Worm (Caenorhabditis elegans): ENCODE data around the gene acs-4.
A peak's percentile ranks its signal among the peaks of the same experiment; 100 is the strongest.

acs-4 gene

DNA sequence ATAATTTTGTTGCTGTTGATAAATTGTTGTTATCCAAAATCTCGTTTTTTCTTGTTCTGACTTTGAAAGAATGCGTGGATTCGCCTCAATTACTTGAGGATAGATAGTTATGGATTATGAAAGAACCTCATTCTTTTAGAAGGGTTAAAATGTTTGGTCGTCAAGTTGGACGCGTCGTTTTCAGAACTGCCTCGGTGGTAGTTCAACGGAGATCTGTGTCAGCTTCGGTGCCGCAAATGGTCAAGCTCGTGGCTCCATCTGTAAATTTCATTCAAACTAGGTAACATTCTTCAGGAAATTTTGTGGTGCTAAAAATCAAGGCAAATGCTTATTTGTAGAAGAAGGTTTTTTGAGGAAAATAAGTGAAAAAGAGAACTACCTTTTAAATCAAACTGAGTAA lies 13.0 kb downstream of the acs-4 start, which contains the start of gene ndab-2:
Gene ndab-2, plus strand, starts transcription at position 140 of the 400 bp plus-strand sequence.
- TF ChIP-seq nhr-76 (tag; optimal IDR thresholded peaks at IDR 0.05) (no peak), nhr-67 (tag; optimal IDR thresholded peaks at IDR 0.05) (no peak), ztf-11 (tag; optimal IDR thresholded peaks at IDR 0.05) (no peak), nhr-25 (tag; optimal IDR thresholded peaks at IDR 0.05) (no peak), ama-1 (optimal IDR thresholded peaks at IDR 0.05) (peak; percentile 66), eor-1 (tag; optimal IDR thresholded peaks at IDR 0.05) (no peak), ZK546.5 (tag; optimal IDR thresholded peaks at IDR 0.05) (no peak), ceh-82 (tag; optimal IDR thresholded peaks at IDR 0.05) (no peak)

DNA sequence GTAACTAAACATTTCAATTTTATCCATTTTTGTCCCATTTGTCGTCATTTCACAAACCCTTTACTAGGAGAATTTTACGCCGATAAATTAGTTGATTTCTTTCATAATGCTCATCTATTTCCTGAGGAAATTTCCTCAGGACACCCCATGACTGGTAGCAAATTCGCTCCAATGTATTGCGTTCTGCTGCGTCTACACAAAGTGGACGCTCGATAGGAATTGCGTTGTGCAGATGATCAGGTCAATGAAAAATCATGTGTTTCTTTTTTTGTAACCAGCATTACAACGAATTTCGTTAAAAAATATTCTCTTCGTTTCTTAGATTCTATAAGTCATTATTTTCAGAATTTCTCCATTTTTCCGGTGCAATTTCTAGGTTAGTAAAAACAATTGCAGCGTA lies 14.2 kb downstream of the acs-4 start, which contains the start of gene epg-4:
Gene epg-4, plus strand, starts transcription at position 346 of the 400 bp plus-strand sequence.
- TF ChIP-seq ama-1 (optimal IDR thresholded peaks at IDR 0.05) (no peak), nfya-1 (tag; optimal IDR thresholded peaks at IDR 0.05; ENCODE audit: insufficient read depth) (peak; percentile 48), lin-39 (tag; optimal IDR thresholded peaks at IDR 0.05) (peak; percentile 53), elt-2 (tag; optimal IDR thresholded peaks at IDR 0.05) (peak; percentile 7), eor-1 (tag; optimal IDR thresholded peaks at IDR 0.05) (no peak), hmg-11 (tag; optimal IDR thresholded peaks at IDR 0.05) (peak; percentile 63), jun-1 (tag; optimal IDR thresholded peaks at IDR 0.05) (no peak), fkh-2 (tag; optimal IDR thresholded peaks at IDR 0.05) (no peak), lin-15B (tag; optimal IDR thresholded peaks at IDR 0.05) (peak; percentile 66), pha-4 (tag; optimal IDR thresholded peaks at IDR 0.05) (peak; percentile 60), tbx-2 (tag; optimal IDR thresholded peaks at IDR 0.05) (no peak), snpc-4 (tag; optimal IDR thresholded peaks at IDR 0.05) (peak; percentile 42), mdl-1 (tag; optimal IDR thresholded peaks at IDR 0.05) (no peak), pqm-1 (tag; optimal IDR thresholded peaks at IDR 0.05) (peak; percentile 32)

DNA sequence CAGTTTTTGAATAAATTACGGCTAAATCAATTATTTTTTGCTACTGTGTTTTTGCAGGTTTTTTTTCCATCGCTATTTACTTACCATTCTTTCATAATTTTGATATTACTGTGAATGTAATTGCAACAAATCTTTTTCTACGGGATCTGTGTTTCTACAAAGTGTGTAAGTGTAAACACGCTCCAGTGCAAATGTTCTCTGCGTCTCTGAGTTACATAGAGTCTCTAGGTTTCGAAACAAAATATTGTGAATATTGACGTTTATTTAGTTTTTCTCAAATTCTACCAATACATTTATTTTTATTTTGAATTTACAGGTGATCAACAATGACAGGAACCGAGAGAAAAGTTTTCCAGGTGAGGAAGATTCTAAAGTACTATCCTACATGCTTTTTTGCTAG lies 16.4 kb downstream of the acs-4 start, which contains the start of gene yju-2:
Gene yju-2, plus strand, starts transcription at position 315 of the 400 bp plus-strand sequence.
- no peak for TF ChIP-seq nhr-28 (tag; optimal IDR thresholded peaks at IDR 0.05)
- no peak for TF ChIP-seq ceh-82 (tag; optimal IDR thresholded peaks at IDR 0.05)
- no peak for TF ChIP-seq skn-1 (tag; optimal IDR thresholded peaks at IDR 0.05)
- no peak for TF ChIP-seq ceh-9 (tag; optimal IDR thresholded peaks at IDR 0.05)
- no peak for TF ChIP-seq nhr-237 (tag; optimal IDR thresholded peaks at IDR 0.05)
- no peak for TF ChIP-seq nhr-77 (tag; optimal IDR thresholded peaks at IDR 0.05)
- TF ChIP-seq snpc-4 (tag; optimal IDR thresholded peaks at IDR 0.05): peak; percentile 39
- TF ChIP-seq mml-1 (tag; optimal IDR thresholded peaks at IDR 0.05): no peak
- TF ChIP-seq egl-27 (tag; optimal IDR thresholded peaks at IDR 0.05): peak; percentile 1
- TF ChIP-seq ztf-11 (tag; optimal IDR thresholded peaks at IDR 0.05): no peak
- no peak for TF ChIP-seq ZK546.5 (tag; optimal IDR thresholded peaks at IDR 0.05)
- TF ChIP-seq elt-3 (tag; optimal IDR thresholded peaks at IDR 0.05): no peak
- peak; percentile 16 for TF ChIP-seq pqm-1 (tag; optimal IDR thresholded peaks at IDR 0.05)
- no peak for TF ChIP-seq nhr-67 (tag; optimal IDR thresholded peaks at IDR 0.05)
- TF ChIP-seq lsy-12 (tag; optimal IDR thresholded peaks at IDR 0.05): no peak
- TF ChIP-seq R02D3.7 (tag; optimal IDR thresholded peaks at IDR 0.05): no peak
- no peak for TF ChIP-seq ceh-16 (tag; optimal IDR thresholded peaks at IDR 0.05)
- TF ChIP-seq nhr-43 (tag; optimal IDR thresholded peaks at IDR 0.05; ENCODE audit: poor library complexity, severe bottlenecking): peak; percentile 60
- TF ChIP-seq ceh-28 (tag; optimal IDR thresholded peaks at IDR 0.05): peak; percentile 18
- no peak for TF ChIP-seq fkh-10 (GFP tag; optimal IDR thresholded peaks at IDR 0.05)
- TF ChIP-seq unc-39 (tag; optimal IDR thresholded peaks at IDR 0.05): no peak
- TF ChIP-seq hmg-11 (tag; optimal IDR thresholded peaks at IDR 0.05): peak; percentile 37
- TF ChIP-seq sea-2 (GFP tag; optimal IDR thresholded peaks at IDR 0.05): no peak
- TF ChIP-seq daf-12 (tag; optimal IDR thresholded peaks at IDR 0.05): no peak
- peak; percentile 63 for TF ChIP-seq nhr-25 (tag; optimal IDR thresholded peaks at IDR 0.05)
- TF ChIP-seq elt-1 (tag; optimal IDR thresholded peaks at IDR 0.05): no peak
- no peak for TF ChIP-seq ztf-4 (tag; optimal IDR thresholded peaks at IDR 0.05)
- no peak for TF ChIP-seq zag-1 (tag; optimal IDR thresholded peaks at IDR 0.05)
- no peak for TF ChIP-seq egl-5 (tag; optimal IDR thresholded peaks at IDR 0.05)
- TF ChIP-seq tbx-2 (tag; optimal IDR thresholded peaks at IDR 0.05): no peak
- TF ChIP-seq lin-39 (tag; optimal IDR thresholded peaks at IDR 0.05): no peak
- no peak for TF ChIP-seq aly-2 (tag; optimal IDR thresholded peaks at IDR 0.05)
- TF ChIP-seq nfya-1 (tag; optimal IDR thresholded peaks at IDR 0.05; ENCODE audit: insufficient read depth): peak; percentile 69
- no peak for TF ChIP-seq nhr-12 (tag; optimal IDR thresholded peaks at IDR 0.05)
- no peak for TF ChIP-seq fkh-2 (tag; optimal IDR thresholded peaks at IDR 0.05)
- TF ChIP-seq elt-2 (tag; optimal IDR thresholded peaks at IDR 0.05): peak; percentile 24
- TF ChIP-seq pha-4 (tag; optimal IDR thresholded peaks at IDR 0.05): peak; percentile 95
- TF ChIP-seq mdl-1 (tag; optimal IDR thresholded peaks at IDR 0.05): no peak
- TF ChIP-seq eor-1 (tag; optimal IDR thresholded peaks at IDR 0.05): no peak
- TF ChIP-seq nhr-11 (tag; optimal IDR thresholded peaks at IDR 0.05): peak; percentile 29
- peak; percentile 84 for TF ChIP-seq lin-15B (tag; optimal IDR thresholded peaks at IDR 0.05)
- TF ChIP-seq ama-1 (optimal IDR thresholded peaks at IDR 0.05): no peak
- no peak for TF ChIP-seq nhr-76 (tag; optimal IDR thresholded peaks at IDR 0.05)
- no peak for TF ChIP-seq fos-1 (tag; optimal IDR thresholded peaks at IDR 0.05)
- no peak for TF ChIP-seq unc-62 (GFP tag; optimal IDR thresholded peaks at IDR 0.05)
- no peak for TF ChIP-seq jun-1 (tag; optimal IDR thresholded peaks at IDR 0.05)
- peak; percentile 70 for TF ChIP-seq nhr-23 (tag; optimal IDR thresholded peaks at IDR 0.05)

All from whole organism, L3 larva.